Fruit fly (Drosophila melanogaster): Measurements from ENCODE around the gene BoYb.
A peak's percentile ranks its signal among the peaks of the same experiment; 100 is the strongest.

Gene BoYb

dm6 chr3L:22863367-22864078, 38.2 kb upstream of the BoYb start, which contains the start of gene CG33169 (continued):
- TF ChIP-seq phol (tag; optimal IDR thresholded peaks at IDR 0.05) (peak; percentile 76), CG4730 (GFP tag; IDR thresholded peaks at IDR 0.05) (peak; percentile 44), pita (GFP tag; optimal IDR thresholded peaks at IDR 0.05) (no peak), hb (GFP tag; IDR thresholded peaks at IDR 0.05; ENCODE audit: partially characterized antibody) (peak; percentile 35; the same call in 1 of the 3 replicates), CG8290 (GFP tag; optimal IDR thresholded peaks at IDR 0.05) (peak; percentile 90), CG8290 (tag; optimal IDR thresholded peaks at IDR 0.05) (peak; percentile 33 to 97), gem (tag; optimal IDR thresholded peaks at IDR 0.05) (no peak), CG3065 (GFP tag; optimal IDR thresholded peaks at IDR 0.05) (peak; percentile 74), Sox100B (GFP tag; optimal IDR thresholded peaks at IDR 0.05) (peak; percentile 41), Awh (GFP tag; IDR thresholded peaks at IDR 0.05) (0 out of 2 replicates have a peak, but pooled peaks have one; percentile 27), CG16815 (GFP tag; optimal IDR thresholded peaks at IDR 0.05) (peak; percentile 77), MTF-1 (GFP tag; optimal IDR thresholded peaks at IDR 0.05; ENCODE audit: borderline replicate concordance) (peak; percentile 76), zf30C (GFP tag; optimal IDR thresholded peaks at IDR 0.05) (peak; percentile 40), Vsx1 (GFP tag; optimal IDR thresholded peaks at IDR 0.05) (peak; percentile 56), D (optimal IDR thresholded peaks at IDR 0.05) (no peak), D (GFP tag; optimal IDR thresholded peaks at IDR 0.05) (no peak), nmo (GFP tag; optimal IDR thresholded peaks at IDR 0.05) (peak; percentile 85), ERR (GFP tag; optimal IDR thresholded peaks at IDR 0.05) (peak; percentile 90), CG11398 (GFP tag; optimal IDR thresholded peaks at IDR 0.05) (peak; percentile 85), CG3281 (GFP tag; optimal IDR thresholded peaks at IDR 0.05) (peak; percentile 69), CG10267 (tag; optimal IDR thresholded peaks at IDR 0.05) (peak; percentile 99), pb (GFP tag; optimal IDR thresholded peaks at IDR 0.05) (peak; percentile 79), CG2202 (tag; optimal IDR thresholded peaks at IDR 0.05) (peak; percentile 23), CG4404 (GFP tag; IDR thresholded peaks at IDR 0.05) (peak; percentile 61), seq (GFP tag; IDR thresholded peaks at IDR 0.05) (no peak), Fer3 (tag; optimal IDR thresholded peaks at IDR 0.05) (peak; percentile 79), tio (GFP tag; optimal IDR thresholded peaks at IDR 0.05) (peak; percentile 29), Med (GFP tag) (peak; percentile 99), CG12219 (GFP tag; optimal IDR thresholded peaks at IDR 0.05) (peak; percentile 56), mam (GFP tag; optimal IDR thresholded peaks at IDR 0.05) (peak; percentile 96), CG12104 (GFP tag; optimal IDR thresholded peaks at IDR 0.05) (peak; percentile 56), zfh2 (GFP tag; optimal IDR thresholded peaks at IDR 0.05) (peak; percentile 93), CG13123 (GFP tag; optimal IDR thresholded peaks at IDR 0.05) (peak; percentile 60), CG15011 (GFP tag; optimal IDR thresholded peaks at IDR 0.05) (peak; percentile 52), Blimp-1 (GFP tag; optimal IDR thresholded peaks at IDR 0.05) (no peak), fd64A (GFP tag; optimal IDR thresholded peaks at IDR 0.05) (no peak), dimm (GFP tag; IDR thresholded peaks at IDR 0.05) (peak; percentile 41; the same call in 1 of the 2 replicates), kah (GFP tag; optimal IDR thresholded peaks at IDR 0.05) (peak; percentile 98), klu (GFP tag; IDR thresholded peaks at IDR 0.05) (peak; percentile 78), lola (GFP tag; optimal IDR thresholded peaks at IDR 0.05) (peak in 1 of 3 experiments; percentile 17), maf-S (GFP tag; optimal IDR thresholded peaks at IDR 0.05) (peak; percentile 88), CG13624 (GFP tag; optimal IDR thresholded peaks at IDR 0.05) (peak; percentile 92), B-H1 (GFP tag; IDR thresholded peaks at IDR 0.05) (peak; percentile 58; the same call in 2 of the 3 replicates), CG11456 (GFP tag; IDR thresholded peaks at IDR 0.05) (peak; percentile 96), eyg (GFP tag; optimal IDR thresholded peaks at IDR 0.05) (peak; percentile 81), HLH4C (GFP tag; IDR thresholded peaks at IDR 0.05; ENCODE audit: partially characterized antibody) (peak; percentile 49; the same call in 1 of the 3 replicates), wdn (GFP tag; IDR thresholded peaks at IDR 0.05) (peak; percentile 79), nom (GFP tag; optimal IDR thresholded peaks at IDR 0.05) (peak; percentile 58), CG16863 (GFP tag; optimal IDR thresholded peaks at IDR 0.05) (peak; percentile 82)

Measured in whole organism, embryonic.